Worm (Caenorhabditis elegans) whole organism, L1 larva: Measurements from ENCODE around the gene srw-79.

ENCODE experiments used
- snpc-4 ChIP-seq: fragments of 150-350 bp; optimal IDR thresholded peaks from 2 replicates; lab custom pipeline; 2014; ENCODE audit warnings: missing biosample characterization, missing genetic modification characterization
- unc-62 ChIP-seq: fragments of 150-350 bp; optimal IDR thresholded peaks from 2 replicates; lab custom pipeline; 2014; ENCODE audit warnings: missing biosample characterization, missing genetic modification reagents, missing genetic modification characterization

DNA sequence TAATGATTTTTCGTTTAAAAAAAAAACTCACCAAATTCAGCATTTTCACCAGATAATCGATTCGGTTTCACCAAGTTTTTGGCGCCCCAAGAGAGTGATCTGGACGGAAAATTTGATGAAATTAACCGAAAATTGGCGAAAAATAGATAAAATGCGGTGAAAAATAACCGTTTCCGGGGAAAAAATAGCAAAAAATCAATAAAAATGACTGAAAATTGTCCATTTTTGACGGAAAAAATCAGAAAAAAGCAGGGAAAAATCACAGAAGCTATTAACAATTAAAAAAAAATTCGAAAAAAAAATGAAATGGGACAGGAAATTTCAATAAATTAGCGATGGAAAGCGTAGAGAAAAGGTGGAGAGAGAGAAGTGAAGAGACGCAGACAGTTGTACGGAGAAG lies 33.0 kb upstream of the srw-79 start, which contains the start of gene ubc-15:
- no peak for TF ChIP-seq unc-62
- no peak for TF ChIP-seq snpc-4 (tag; lab: Kevin White, UChicago)
